Fruit fly (Drosophila melanogaster): ENCODE measurements around the gene Lgr4.

Gene Lgr4

dm6 chrX:13211357-13212137, 22.6 kb upstream of the Lgr4 start, which contains the start of gene sno (continued):
- TF ChIP-seq CG11504 (tag; optimal IDR thresholded peaks at IDR 0.05) (no peak), CG13624 (GFP tag; optimal IDR thresholded peaks at IDR 0.05) (no peak), gcm (GFP tag; optimal IDR thresholded peaks at IDR 0.05) (no peak), CG4282 (GFP tag; optimal IDR thresholded peaks at IDR 0.05) (no peak), tap (tag; optimal IDR thresholded peaks at IDR 0.05) (no peak), dan (GFP tag; IDR thresholded peaks at IDR 0.05) (no peak), fu2 (GFP tag; optimal IDR thresholded peaks at IDR 0.05) (no peak), Dll (GFP tag; IDR thresholded peaks at IDR 0.05; ENCODE audit: partially characterized antibody) (peak; percentile 83; the same call in 3 of the 4 replicates), Hand (GFP tag; optimal IDR thresholded peaks at IDR 0.05) (no peak), CG12942 (GFP tag; optimal IDR thresholded peaks at IDR 0.05) (no peak), grn (GFP tag; optimal IDR thresholded peaks at IDR 0.05) (no peak), CG33557 (GFP tag; optimal IDR thresholded peaks at IDR 0.05) (no peak), CG6813 (GFP tag; optimal IDR thresholded peaks at IDR 0.05) (no peak), Jarid2 (GFP tag; optimal IDR thresholded peaks at IDR 0.05) (peak; percentile 78), CG2116 (GFP tag; optimal IDR thresholded peaks at IDR 0.05) (no peak), jumu (GFP tag; optimal IDR thresholded peaks at IDR 0.05) (no peak), exex (tag; optimal IDR thresholded peaks at IDR 0.05) (no peak), CG2202 (tag; optimal IDR thresholded peaks at IDR 0.05) (no peak), Side (GFP tag; optimal IDR thresholded peaks at IDR 0.05) (no peak), Rx (GFP tag; IDR thresholded peaks at IDR 0.05) (no peak), Nf-YA (GFP tag; IDR thresholded peaks at IDR 0.05) (no peak), CG12104 (GFP tag; optimal IDR thresholded peaks at IDR 0.05) (no peak), vvl (GFP tag; IDR thresholded peaks at IDR 0.05) (no peak), CG3065 (GFP tag; optimal IDR thresholded peaks at IDR 0.05) (no peak), fru (optimal IDR thresholded peaks at IDR 0.05) (no peak), Antp (GFP tag; optimal IDR thresholded peaks at IDR 0.05) (no peak), CG14710 (tag; optimal IDR thresholded peaks at IDR 0.05) (peak; percentile 11), Neu2 (GFP tag; optimal IDR thresholded peaks at IDR 0.05; ENCODE audit: borderline replicate concordance) (no peak), dimm (GFP tag; IDR thresholded peaks at IDR 0.05) (no peak), Rfx (GFP tag; IDR thresholded peaks at IDR 0.05) (0 out of 2 replicates have a peak, but pooled peaks have one; percentile 5), usp (GFP tag; optimal IDR thresholded peaks at IDR 0.05) (no peak), unpg (GFP tag; optimal IDR thresholded peaks at IDR 0.05) (no peak), en (GFP tag; optimal IDR thresholded peaks at IDR 0.05) (no peak), sisA (GFP tag; IDR thresholded peaks at IDR 0.05) (no peak), CG18011 (GFP tag; optimal IDR thresholded peaks at IDR 0.05) (no peak), gsb-n (tag; optimal IDR thresholded peaks at IDR 0.05) (no peak), ab (GFP tag; optimal IDR thresholded peaks at IDR 0.05) (no peak), kni (GFP tag; optimal IDR thresholded peaks at IDR 0.05) (no peak), shn (GFP tag; optimal IDR thresholded peaks at IDR 0.05) (no peak), CG3163 (GFP tag; optimal IDR thresholded peaks at IDR 0.05) (no peak), CG17361 (GFP tag; IDR thresholded peaks at IDR 0.05) (0 out of 3 replicates have a peak, but pooled peaks have one; percentile 12), jing (GFP tag; optimal IDR thresholded peaks at IDR 0.05) (no peak), CG4360 (GFP tag; IDR thresholded peaks at IDR 0.05) (peak; percentile 96), hbn (GFP tag; IDR thresholded peaks at IDR 0.05; ENCODE audit: partially characterized antibody) (peak; percentile 64), dpn (GFP tag; optimal IDR thresholded peaks at IDR 0.05) (no peak), Sry-β (GFP tag; optimal IDR thresholded peaks at IDR 0.05) (no peak), al (GFP tag; IDR thresholded peaks at IDR 0.05) (no peak), h (optimal IDR thresholded peaks at IDR 0.05) (no peak), Sox102F (GFP tag; optimal IDR thresholded peaks at IDR 0.05) (no peak), seq (GFP tag; IDR thresholded peaks at IDR 0.05) (no peak), CG18764 (GFP tag; optimal IDR thresholded peaks at IDR 0.05) (no peak)

All from whole organism, embryonic.